Worm (Caenorhabditis elegans): ENCODE data around the gene ZK938.10.

The ZK938.10 gene

DNA sequence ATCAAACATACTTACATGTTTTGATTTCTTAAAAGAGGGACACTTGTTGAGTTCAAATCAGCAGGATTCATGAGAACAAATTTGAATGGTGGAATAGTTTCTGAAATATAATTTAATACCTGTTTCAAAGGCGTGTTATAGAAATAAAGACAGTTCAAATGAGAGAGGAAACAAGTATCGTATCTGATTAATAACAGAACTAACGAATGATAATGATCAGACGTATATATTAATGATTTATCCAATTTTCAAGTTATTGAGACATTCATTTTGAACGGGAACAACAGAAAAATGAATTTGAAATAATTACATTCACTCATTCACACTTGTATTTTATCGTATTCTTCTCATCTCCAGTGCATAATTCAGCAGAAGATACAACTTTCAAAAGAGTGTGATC lies 4.8 kb upstream of the ZK938.10 start, which contains the start of gene chil-4:
Gene chil-4, minus strand, starts transcription at position 101 of the 400 bp plus-strand sequence.
- TF ChIP-seq C16A3.4 (tag; optimal IDR thresholded peaks at IDR 0.05), result no peak
- TF ChIP-seq alr-1 (tag; optimal IDR thresholded peaks at IDR 0.05; ENCODE audit: borderline replicate concordance), result no peak
- no peak for TF ChIP-seq snpc-4 (tag; optimal IDR thresholded peaks at IDR 0.05)
- TF ChIP-seq pag-3 (tag; optimal IDR thresholded peaks at IDR 0.05; ENCODE audit: borderline replicate concordance, insufficient read depth), result no peak
- TF ChIP-seq hpl-2 (GFP tag; optimal IDR thresholded peaks at IDR 0.05), result no peak
- TF ChIP-seq sup-37 (GFP tag; optimal IDR thresholded peaks at IDR 0.05), result no peak
- no peak for TF ChIP-seq nhr-85 (tag)
- no peak for TF ChIP-seq grh-1 (GFP tag; IDR thresholded peaks at IDR 0.05)
- no peak for TF ChIP-seq ces-1 (GFP tag; optimal IDR thresholded peaks at IDR 0.05)
- TF ChIP-seq lsy-2 (tag; optimal IDR thresholded peaks at IDR 0.05), result no peak
- TF ChIP-seq elt-3 (tag; optimal IDR thresholded peaks at IDR 0.05), result no peak
- no peak for TF ChIP-seq zip-4 (GFP tag; optimal IDR thresholded peaks at IDR 0.05)
- TF ChIP-seq nhr-19 (GFP tag; conservative IDR thresholded peaks at IDR 0.05), result no peak

DNA sequence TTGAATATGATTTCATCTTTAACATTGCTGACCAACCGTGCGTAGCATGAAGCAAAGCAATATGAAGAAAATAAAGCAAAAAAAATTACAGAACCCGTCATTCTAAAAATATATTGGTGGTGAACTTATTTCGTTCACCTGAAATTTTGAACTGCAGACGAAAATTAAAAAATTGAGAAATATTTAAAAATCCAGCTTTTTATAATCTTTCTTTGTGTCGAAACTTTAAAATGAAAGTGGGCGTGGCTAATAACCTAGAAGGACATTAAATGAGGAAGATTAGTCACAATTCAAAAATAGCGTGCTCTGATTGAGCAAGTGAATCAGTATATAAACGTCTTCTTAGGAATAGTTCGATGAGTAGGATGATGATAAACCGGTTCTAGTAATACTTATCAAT lies 1.3 kb downstream of the ZK938.10 start, which contains the start of gene old-2:
Gene old-2, minus strand, starts transcription at position 101 of the 400 bp plus-strand sequence.
- no peak for TF ChIP-seq fkh-4 (tag; optimal IDR thresholded peaks at IDR 0.05; ENCODE audit: borderline replicate concordance)
- TF ChIP-seq grh-1 (GFP tag; IDR thresholded peaks at IDR 0.05), result no peak
- no peak for TF ChIP-seq ceh-8 (GFP tag; optimal IDR thresholded peaks at IDR 0.05)
- TF ChIP-seq sup-37 (GFP tag; optimal IDR thresholded peaks at IDR 0.05), result no peak
- no peak for TF ChIP-seq ces-1 (GFP tag; optimal IDR thresholded peaks at IDR 0.05)
- no peak for TF ChIP-seq snpc-4 (tag; optimal IDR thresholded peaks at IDR 0.05)
- no peak for TF ChIP-seq elt-3 (tag; optimal IDR thresholded peaks at IDR 0.05)
- no peak for TF ChIP-seq nhr-237 (tag; optimal IDR thresholded peaks at IDR 0.05)
- no peak for TF ChIP-seq hpl-2 (GFP tag; optimal IDR thresholded peaks at IDR 0.05)
- no peak for TF ChIP-seq rnt-1 (tag; optimal IDR thresholded peaks at IDR 0.05)
- no peak for TF ChIP-seq hlh-4 (tag; optimal IDR thresholded peaks at IDR 0.05)
- no peak for TF ChIP-seq Y116A8C.19 (tag; optimal IDR thresholded peaks at IDR 0.05; ENCODE audit: borderline replicate concordance)

DNA sequence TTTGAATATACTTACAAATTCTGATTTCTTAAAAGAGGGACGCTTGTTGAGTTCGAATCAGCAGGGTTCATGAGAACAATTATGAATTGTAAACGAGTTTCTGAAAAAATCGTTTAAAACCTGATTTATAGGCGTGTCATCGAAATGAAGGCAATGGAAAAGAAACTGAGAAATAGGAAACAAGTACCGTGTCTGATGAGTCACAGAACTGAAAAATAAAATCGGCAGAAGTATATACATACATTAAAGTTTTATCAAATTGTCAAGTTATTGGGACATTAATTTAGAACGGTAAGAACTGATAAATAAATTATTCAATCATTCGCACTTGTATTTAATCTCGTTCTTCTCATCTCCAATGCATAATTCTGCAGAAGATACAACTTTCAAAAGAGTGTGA lies 5.6 kb downstream of the ZK938.10 start, which contains the start of gene chil-9:
Gene chil-9, minus strand, starts transcription at position 101 of the 400 bp plus-strand sequence.
- TF ChIP-seq ets-5 (GFP tag; IDR thresholded peaks at IDR 0.05) (no peak), mdl-1 (tag; optimal IDR thresholded peaks at IDR 0.05) (no peak), unc-86 (tag; optimal IDR thresholded peaks at IDR 0.05) (no peak), egl-27 (tag; optimal IDR thresholded peaks at IDR 0.05) (no peak), alr-1 (tag; optimal IDR thresholded peaks at IDR 0.05; ENCODE audit: borderline replicate concordance) (no peak), nhr-19 (GFP tag; conservative IDR thresholded peaks at IDR 0.05) (no peak), lin-15B (tag; optimal IDR thresholded peaks at IDR 0.05) (no peak), nhr-28 (tag; optimal IDR thresholded peaks at IDR 0.05) (no peak), isw-1 (GFP tag; IDR thresholded peaks at IDR 0.05) (no peak), aly-2 (tag; optimal IDR thresholded peaks at IDR 0.05) (no peak), ceh-8 (GFP tag; optimal IDR thresholded peaks at IDR 0.05) (no peak), tlp-1 (tag; optimal IDR thresholded peaks at IDR 0.05) (no peak), irx-1 (tag; optimal IDR thresholded peaks at IDR 0.05) (no peak)

DNA sequence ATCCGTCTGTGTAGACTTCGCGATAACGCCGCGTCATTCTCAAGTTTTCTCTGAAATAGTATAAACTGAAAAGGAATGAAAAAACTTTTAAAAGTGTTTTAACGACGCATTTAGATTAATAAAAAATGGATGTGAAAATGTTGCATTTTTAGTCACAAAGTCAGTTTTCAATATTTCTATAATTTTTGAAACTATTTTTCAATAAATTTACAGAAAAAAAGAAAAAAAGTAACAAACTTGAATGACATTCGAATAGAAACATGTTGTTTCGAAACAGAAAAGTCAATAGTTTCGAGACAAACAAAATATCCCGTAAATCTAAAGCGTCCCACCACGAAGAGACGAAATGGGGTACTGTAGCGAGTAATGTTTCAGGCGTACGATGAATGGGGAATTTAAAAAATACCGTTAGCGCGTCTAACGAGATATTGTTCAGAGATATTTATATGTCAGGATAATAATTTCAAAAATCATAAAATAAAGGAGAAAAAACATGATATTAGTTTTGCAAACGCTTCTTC lies 8.8 kb downstream of the ZK938.10 start, which contains the start of gene rnh-1.2:
Gene rnh-1.2, minus strand, starts transcription at position 51 of the 521 bp plus-strand sequence.
- no peak for TF ChIP-seq lin-13 (GFP tag; optimal IDR thresholded peaks at IDR 0.05)
- TF ChIP-seq zag-1 (tag; optimal IDR thresholded peaks at IDR 0.05), result no peak
- TF ChIP-seq mab-9 (GFP tag; IDR thresholded peaks at IDR 0.05), result no peak
- no peak for TF ChIP-seq ztf-11 (tag; optimal IDR thresholded peaks at IDR 0.05)
- TF ChIP-seq unc-62 (GFP tag; optimal IDR thresholded peaks at IDR 0.05), result no peak

Measured in whole organism, L1 larva.